Fruit fly (Drosophila melanogaster): Measurements from ENCODE around the gene eIF5B.

eIF5B gene

dm6 chr3L:3391871-3392270, 68.9 kb downstream of the eIF5B start (continued):
- TF ChIP-seq fkh (GFP tag; optimal IDR thresholded peaks at IDR 0.05) (no peak), CG32006 (GFP tag; optimal IDR thresholded peaks at IDR 0.05) (peak; percentile 65), cyc (GFP tag; optimal IDR thresholded peaks at IDR 0.05) (peak; percentile 69), topi (GFP tag; optimal IDR thresholded peaks at IDR 0.05) (peak; percentile 77), CG6163 (GFP tag; IDR thresholded peaks at IDR 0.05) (peak; percentile 83), Eip75B (GFP tag; optimal IDR thresholded peaks at IDR 0.05) (peak; percentile 78), svp (GFP tag) (peak; percentile 91), Smox (GFP tag; optimal IDR thresholded peaks at IDR 0.05) (peak; percentile 80), CG1621 (tag; optimal IDR thresholded peaks at IDR 0.05) (peak; percentile 69), Hr38 (GFP tag; optimal IDR thresholded peaks at IDR 0.05) (no peak), acj6 (GFP tag; optimal IDR thresholded peaks at IDR 0.05) (peak; percentile 73), CG16779 (tag; optimal IDR thresholded peaks at IDR 0.05) (peak; percentile 44), net (GFP tag; optimal IDR thresholded peaks at IDR 0.05) (peak; percentile 47), CG8632 (GFP tag; optimal IDR thresholded peaks at IDR 0.05) (peak; percentile 55), pdm3 (GFP tag; optimal IDR thresholded peaks at IDR 0.05) (peak; percentile 73), Hr39 (GFP tag; optimal IDR thresholded peaks at IDR 0.05) (peak; percentile 79), fd59A (GFP tag; optimal IDR thresholded peaks at IDR 0.05) (peak; percentile 58), spab (GFP tag; optimal IDR thresholded peaks at IDR 0.05) (peak; percentile 71), esn (GFP tag; optimal IDR thresholded peaks at IDR 0.05) (peak; percentile 73), fd85E (GFP tag; optimal IDR thresholded peaks at IDR 0.05) (no peak), achi (GFP tag; optimal IDR thresholded peaks at IDR 0.05) (peak; percentile 71), CG8319 (GFP tag; optimal IDR thresholded peaks at IDR 0.05) (peak; percentile 50), CG34406 (GFP tag; optimal IDR thresholded peaks at IDR 0.05) (peak; percentile 70), CG10669 (GFP tag; optimal IDR thresholded peaks at IDR 0.05) (peak; percentile 83), CG7368 (GFP tag; optimal IDR thresholded peaks at IDR 0.05) (peak; percentile 58), salr (GFP tag; optimal IDR thresholded peaks at IDR 0.05) (peak; percentile 6 to 47), dac (GFP tag; optimal IDR thresholded peaks at IDR 0.05) (no peak), Ets21C (GFP tag; optimal IDR thresholded peaks at IDR 0.05) (peak; percentile 44), CG6808 (GFP tag; optimal IDR thresholded peaks at IDR 0.05) (peak; percentile 77)

- TF ChIP-seq svp (GFP tag): peak; percentile 55
- peak; percentile 94 for TF ChIP-seq fkh (GFP tag; optimal IDR thresholded peaks at IDR 0.05)
- TF ChIP-seq topi (GFP tag; optimal IDR thresholded peaks at IDR 0.05): no peak
- TF ChIP-seq CG31627 (GFP tag; optimal IDR thresholded peaks at IDR 0.05): peak; percentile 2
- no peak for TF ChIP-seq vri (GFP tag; optimal IDR thresholded peaks at IDR 0.05)
- TF ChIP-seq Eip78C (GFP tag): peak; percentile 37
- TF ChIP-seq cyc (GFP tag; optimal IDR thresholded peaks at IDR 0.05): no peak
These were observed 70.3 kb downstream of the eIF5B start for dm6 chr3L:3390525-3390924.

DNA sequence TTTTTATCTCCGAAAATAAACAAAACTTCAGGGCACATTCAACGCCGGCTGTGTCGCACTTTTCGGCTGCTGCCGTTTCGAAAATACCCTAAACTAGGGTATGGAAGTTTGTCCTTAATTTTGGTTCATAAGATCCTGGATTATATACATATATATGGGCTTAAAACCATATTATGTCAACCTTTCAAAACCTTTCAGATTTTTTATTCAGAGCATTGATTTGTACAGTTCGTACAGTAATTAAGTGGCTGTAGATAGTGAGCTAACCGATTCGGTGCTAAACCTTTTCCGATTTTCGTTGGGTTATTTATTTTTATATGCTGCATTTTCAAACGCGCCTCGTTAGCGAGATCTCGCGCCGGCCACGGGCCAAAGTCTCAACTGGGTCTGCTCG, 71.1 kb downstream of the eIF5B start:
- TF ChIP-seq vri (GFP tag; optimal IDR thresholded peaks at IDR 0.05) (peak; percentile 45), Sox14 (GFP tag; optimal IDR thresholded peaks at IDR 0.05) (peak; percentile 50), fd59A (GFP tag; optimal IDR thresholded peaks at IDR 0.05) (no peak), net (GFP tag; optimal IDR thresholded peaks at IDR 0.05) (peak; percentile 34), CG16779 (tag; optimal IDR thresholded peaks at IDR 0.05) (no peak), acj6 (GFP tag; optimal IDR thresholded peaks at IDR 0.05) (peak; percentile 11), Sox15 (GFP tag; optimal IDR thresholded peaks at IDR 0.05) (no peak), Sox102F (GFP tag; optimal IDR thresholded peaks at IDR 0.05) (peak; percentile 62), CG3032 (tag; optimal IDR thresholded peaks at IDR 0.05) (peak; percentile 10), Eip93F (GFP tag; optimal IDR thresholded peaks at IDR 0.05) (peak; percentile 54), spab (GFP tag; optimal IDR thresholded peaks at IDR 0.05) (no peak), Hr4 (GFP tag; optimal IDR thresholded peaks at IDR 0.05) (peak; percentile 23), CG11762 (GFP tag; optimal IDR thresholded peaks at IDR 0.05; ENCODE audit: insufficient read depth) (peak; percentile 14), ss (GFP tag; optimal IDR thresholded peaks at IDR 0.05) (no peak), CG6854 (GFP tag; optimal IDR thresholded peaks at IDR 0.05) (peak; percentile 15), dsx (GFP tag; optimal IDR thresholded peaks at IDR 0.05; ENCODE audit: poor library complexity, severe bottlenecking) (no peak), CG32006 (GFP tag; optimal IDR thresholded peaks at IDR 0.05) (peak; percentile 36), CG9139 (GFP tag; optimal IDR thresholded peaks at IDR 0.05) (no peak), Hr38 (GFP tag; optimal IDR thresholded peaks at IDR 0.05) (no peak), salr (GFP tag; optimal IDR thresholded peaks at IDR 0.05) (no peak), Hr39 (GFP tag; optimal IDR thresholded peaks at IDR 0.05) (peak; percentile 69), Eip78C (GFP tag) (peak; percentile 89), lz (GFP tag; optimal IDR thresholded peaks at IDR 0.05) (peak; percentile 90), Lpt (GFP tag; optimal IDR thresholded peaks at IDR 0.05) (no peak), CG8319 (GFP tag; optimal IDR thresholded peaks at IDR 0.05) (peak; percentile 27), OdsH (GFP tag; optimal IDR thresholded peaks at IDR 0.05) (no peak), cyc (GFP tag; optimal IDR thresholded peaks at IDR 0.05) (peak; percentile 87), topi (GFP tag; optimal IDR thresholded peaks at IDR 0.05) (peak; percentile 93), CG6792 (GFP tag; optimal IDR thresholded peaks at IDR 0.05) (peak; percentile 59)
